Worm (Caenorhabditis elegans) whole organism, late embryonic: Measurements from ENCODE around the gene E01G4.6.
A peak's percentile ranks its signal among the peaks of the same experiment; 100 is the strongest.

Experiments
- C08G9.2 ChIP-seq: sonication (generic microtip); optimal IDR thresholded peaks from 2 replicates; lab custom pipeline; 2016; ENCODE audit warnings: mild to moderate bottlenecking, missing genetic modification characterization, moderate library complexity, missing compliant biosample characterization
- F13H6.1 ChIP-seq: sonication (generic microtip); optimal IDR thresholded peaks from 2 replicates; lab custom pipeline; 2016; ENCODE audit warnings: missing genetic modification characterization, missing compliant biosample characterization
- K09A11.1 ChIP-seq: sonication (generic microtip); optimal IDR thresholded peaks from 2 replicates; lab custom pipeline; 2017; ENCODE audit warnings: antibody characterized with exemption, mild to moderate bottlenecking, missing genetic modification characterization, missing compliant biosample characterization; ENCODE audit not compliant: insufficient read depth
- ahr-1 ChIP-seq: sonication (generic microtip); optimal IDR thresholded peaks from 2 replicates; lab custom pipeline; 2016; ENCODE audit warnings: missing genetic modification characterization, missing compliant biosample characterization
- ceh-2 ChIP-seq: sonication (generic microtip); optimal IDR thresholded peaks from 2 replicates; lab custom pipeline; 2016; ENCODE audit warnings: missing genotype, missing genetic modification characterization, missing compliant biosample characterization
- ceh-24 ChIP-seq: sonication (generic microtip); optimal IDR thresholded peaks from 2 replicates; lab custom pipeline; 2016; ENCODE audit warnings: mild to moderate bottlenecking, missing genetic modification characterization, missing compliant biosample characterization
- ceh-30 ChIP-seq: fragments of 150-350 bp; optimal IDR thresholded peaks from 2 replicates; lab custom pipeline; 2014; ENCODE audit warnings: missing biosample characterization, missing genetic modification characterization
- ceh-31 ChIP-seq: sonication (generic microtip); optimal IDR thresholded peaks from 2 replicates; lab custom pipeline; 2016; ENCODE audit warnings: missing genetic modification characterization, missing compliant biosample characterization
- ceh-34 ChIP-seq: sonication (generic microtip); optimal IDR thresholded peaks from 2 replicates; lab custom pipeline; 2016; ENCODE audit warnings: mild to moderate bottlenecking, missing genetic modification characterization, missing compliant biosample characterization
- dve-1 ChIP-seq: sonication (generic microtip); optimal IDR thresholded peaks from 2 replicates; lab custom pipeline; 2017; ENCODE audit warnings: antibody characterized with exemption, mild to moderate bottlenecking, missing genetic modification characterization, missing compliant biosample characterization
- elt-2 ChIP-seq: sonication (generic microtip); optimal IDR thresholded peaks from 2 replicates; lab custom pipeline; 2016; ENCODE audit warnings: missing genetic modification reagents, missing genetic modification characterization, missing compliant biosample characterization
- elt-4 ChIP-seq: sonication (generic microtip); optimal IDR thresholded peaks from 2 replicates; lab custom pipeline; 2016; ENCODE audit warnings: missing genetic modification characterization, missing compliant biosample characterization
- fkh-6 ChIP-seq: sonication (generic microtip); optimal IDR thresholded peaks from 2 replicates; lab custom pipeline; 2016; ENCODE audit warnings: missing genetic modification characterization, missing compliant biosample characterization
- hlh-13 ChIP-seq: fragments of 200-800 bp; sonication (Bioruptor generic); optimal IDR thresholded peaks from 2 replicates; lab custom pipeline; 2018; ENCODE audit warnings: mild to moderate bottlenecking, missing genetic modification characterization, missing compliant biosample characterization
- hlh-15 ChIP-seq: sonication (generic microtip); optimal IDR thresholded peaks from 2 replicates; lab custom pipeline; 2016; ENCODE audit warnings: missing genetic modification characterization, missing compliant biosample characterization
- hlh-6 ChIP-seq: sonication (generic microtip); optimal IDR thresholded peaks from 2 replicates; lab custom pipeline; 2016; ENCODE audit warnings: missing genotype, missing genetic modification characterization, missing compliant biosample characterization
- lim-6 ChIP-seq: sonication (generic microtip); optimal IDR thresholded peaks from 2 replicates; lab custom pipeline; 2016; ENCODE audit warnings: missing genetic modification characterization, missing compliant biosample characterization
- madf-2 ChIP-seq: sonication (generic microtip); optimal IDR thresholded peaks from 2 replicates; lab custom pipeline; 2017; ENCODE audit warnings: missing genetic modification characterization, missing compliant biosample characterization
- mec-3 ChIP-seq: sonication (generic microtip); optimal IDR thresholded peaks from 2 replicates; lab custom pipeline; 2016; ENCODE audit warnings: borderline replicate concordance, missing genetic modification characterization, missing compliant biosample characterization
- nfya-1 ChIP-seq: sonication (generic microtip); optimal IDR thresholded peaks from 2 replicates; lab custom pipeline; 2017; ENCODE audit warnings: missing genetic modification characterization, mild to moderate bottlenecking, missing compliant biosample characterization, antibody characterized with exemption, moderate library complexity
- nhr-11 ChIP-seq: fragments of 150-350 bp; optimal IDR thresholded peaks from 2 replicates; lab custom pipeline; 2014; ENCODE audit warnings: missing biosample characterization, missing genetic modification characterization
- pag-3 ChIP-seq: sonication (generic microtip); optimal IDR thresholded peaks from 2 replicates; lab custom pipeline; 2016; ENCODE audit warnings: missing compliant biosample characterization, missing genetic modification characterization, borderline replicate concordance
- pax-1 ChIP-seq: fragments of 150-350 bp; optimal IDR thresholded peaks from 2 replicates; lab custom pipeline; 2014; ENCODE audit warnings: missing biosample characterization, missing genetic modification characterization
- pha-4 ChIP-seq: fragments of 150-350 bp; optimal IDR thresholded peaks from 2 replicates; lab custom pipeline; 2018; ENCODE audit warnings: missing biosample characterization, missing genetic modification reagents, missing genetic modification characterization
- pqm-1 ChIP-seq: sonication (generic microtip); optimal IDR thresholded peaks from 2 replicates; lab custom pipeline; 2016; ENCODE audit warnings: missing genetic modification characterization, missing compliant biosample characterization
- pros-1 ChIP-seq: fragments of 150-350 bp; optimal IDR thresholded peaks from 2 replicates; lab custom pipeline; 2014; ENCODE audit warnings: missing biosample characterization, missing genetic modification reagents, missing genetic modification characterization
- sdc-2 ChIP-seq: sonication (generic microtip); optimal IDR thresholded peaks from 2 replicates; lab custom pipeline; 2016; ENCODE audit warnings: missing genotype, missing genetic modification characterization, missing compliant biosample characterization
- syd-9 ChIP-seq: sonication (generic microtip); optimal IDR thresholded peaks from 2 replicates; lab custom pipeline; 2016; ENCODE audit warnings: mild to moderate bottlenecking, missing genetic modification characterization, moderate library complexity, missing compliant biosample characterization
- tbx-2 ChIP-seq: sonication (generic microtip); optimal IDR thresholded peaks from 2 replicates; lab custom pipeline; 2016; ENCODE audit warnings: missing genetic modification characterization, missing compliant biosample characterization
- tbx-7 ChIP-seq: sonication (generic microtip); optimal IDR thresholded peaks from 2 replicates; lab custom pipeline; 2016; ENCODE audit warnings: missing genotype, missing genetic modification characterization, missing compliant biosample characterization
- unc-3 ChIP-seq, 2 experiments: fragments of 200-800 bp in 1 of 2; sonication (Bioruptor generic) in 1 of 2; sonication (generic microtip) in 1 of 2; conservative IDR thresholded peaks in 1 of 2; optimal IDR thresholded peaks in 1 of 2; 2 replicates each; pipeline versions ENCODE4 v1.3.6 to Lab custom; 2016 to 2022; ENCODE audit warnings: missing compliant biosample characterization in 2 of 2, missing genetic modification characterization in 2 of 2, missing genetic modification reagents in 1 of 2
- unc-55 ChIP-seq: sonication (generic microtip); optimal IDR thresholded peaks from 2 replicates; lab custom pipeline; 2017; ENCODE audit warnings: missing biosample characterization, missing genetic modification reagents, missing genetic modification characterization
- ztf-16 ChIP-seq: sonication (generic microtip); optimal IDR thresholded peaks from 2 replicates; lab custom pipeline; 2017; ENCODE audit warnings: missing genetic modification characterization, missing compliant biosample characterization

E01G4.6 gene

ce11 chrII:13505977-13506568 lies 23.9 kb downstream of the E01G4.6 start:
- TF ChIP-seq ceh-24 (tag; lab: Kevin White, UChicago) (no peak), nfya-1 (tag; lab: Kevin White, UChicago) (peak; percentile 59)

ce11 chrII:13507535-13507934 lies 25.3 kb downstream of the E01G4.6 start, which contains the start of gene nep-17:
Gene nep-17, plus strand, starts transcription at chrII:13507819.
- no peak for TF ChIP-seq nhr-11
- TF ChIP-seq sdc-2 (tag; lab: Kevin White, UChicago), result no peak
- TF ChIP-seq elt-4 (tag; lab: Kevin White, UChicago), result no peak
- TF ChIP-seq dve-1, result no peak
- no peak for TF ChIP-seq pax-1 (tag; lab: Kevin White, UChicago)
- TF ChIP-seq tbx-2, result no peak
- no peak for TF ChIP-seq mec-3 (tag; lab: Kevin White, UChicago)

- TF ChIP-seq C08G9.2 (tag; lab: Kevin White, UChicago) (no peak), mec-3 (tag; lab: Kevin White, UChicago) (no peak)
Observed at ce11 chrII:13508607-13509006, 26.4 kb downstream of the E01G4.6 start.

ce11 chrII:13515813-13516212 lies 33.6 kb downstream of the E01G4.6 start:
- TF ChIP-seq sdc-2 (tag; lab: Kevin White, UChicago), result no peak
- no peak for TF ChIP-seq ceh-2 (tag; lab: Kevin White, UChicago)
- TF ChIP-seq unc-55 (GFP tag; lab: Kevin White, UChicago), result no peak
- TF ChIP-seq pros-1, result no peak
- TF ChIP-seq tbx-2, result no peak
- TF ChIP-seq pqm-1 (tag; lab: Kevin White, UChicago), result no peak
- no peak for TF ChIP-seq pag-3 (tag; lab: Kevin White, UChicago)
- TF ChIP-seq fkh-6 (tag; lab: Kevin White, UChicago), result no peak
- no peak for TF ChIP-seq dve-1
- TF ChIP-seq ceh-30 (tag; lab: Kevin White, UChicago), result no peak
- no peak for TF ChIP-seq ztf-16 (tag; lab: Kevin White, UChicago)
- no peak for TF ChIP-seq K09A11.1 (tag; lab: Kevin White, UChicago)

DNA sequence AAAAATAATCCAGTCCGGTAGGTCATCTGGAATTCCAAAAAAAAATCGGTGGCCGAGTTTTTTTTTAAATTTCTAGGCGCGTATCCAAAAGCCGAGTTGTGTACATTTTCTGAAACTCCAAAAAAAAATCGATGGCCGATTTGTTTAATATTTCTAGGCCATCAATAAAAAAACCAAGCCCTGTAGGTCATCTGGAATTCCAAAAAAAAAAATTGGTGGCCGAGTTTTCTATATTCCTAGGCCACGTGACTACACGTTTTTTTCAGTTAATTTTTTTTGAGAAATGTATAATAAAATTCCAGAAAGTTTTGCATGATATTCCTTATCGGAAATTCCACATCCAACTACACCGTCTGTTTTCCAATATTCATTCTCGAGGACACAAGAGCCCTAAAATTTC lies 35.4 kb downstream of the E01G4.6 start, which contains the start of gene sre-45:
Gene sre-45, plus strand, starts transcription at position 301 of the 400 bp plus-strand sequence.
- TF ChIP-seq F13H6.1 (tag; lab: Kevin White, UChicago) (no peak), hlh-6 (tag; lab: Kevin White, UChicago) (no peak)

DNA sequence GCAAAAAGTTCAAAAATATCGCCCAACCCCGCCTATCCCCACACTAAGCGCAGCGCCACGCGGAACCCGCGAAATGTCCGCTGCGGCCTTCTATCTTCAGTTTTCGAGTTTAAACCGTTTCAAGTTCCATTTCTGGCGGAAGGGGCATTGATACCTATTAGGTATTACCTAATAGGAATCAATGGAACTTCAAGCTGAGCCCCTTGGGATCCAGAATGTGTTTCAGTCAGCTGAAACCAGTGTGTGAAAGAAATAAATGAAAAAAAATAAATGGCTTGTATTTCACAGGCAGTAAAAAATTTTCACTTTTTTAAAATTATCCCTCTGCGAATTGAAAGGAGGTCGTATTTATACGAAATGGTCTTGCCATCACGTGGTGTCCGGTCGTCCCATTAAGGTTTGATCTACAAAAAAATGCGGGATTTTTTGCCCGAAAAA lies 39.0 kb downstream of the E01G4.6 start:
- TF ChIP-seq mec-3 (tag; lab: Kevin White, UChicago) (no peak), ceh-31 (tag; lab: Kevin White, UChicago) (no peak), fkh-6 (tag; lab: Kevin White, UChicago) (no peak), pha-4 (no peak), hlh-13 (GFP tag; lab: Kevin White, UChicago) (no peak), tbx-7 (tag; lab: Kevin White, UChicago) (no peak), elt-2 (tag; lab: Kevin White, UChicago) (no peak), hlh-15 (tag; lab: Kevin White, UChicago) (no peak), pqm-1 (tag; lab: Kevin White, UChicago) (no peak)

DNA sequence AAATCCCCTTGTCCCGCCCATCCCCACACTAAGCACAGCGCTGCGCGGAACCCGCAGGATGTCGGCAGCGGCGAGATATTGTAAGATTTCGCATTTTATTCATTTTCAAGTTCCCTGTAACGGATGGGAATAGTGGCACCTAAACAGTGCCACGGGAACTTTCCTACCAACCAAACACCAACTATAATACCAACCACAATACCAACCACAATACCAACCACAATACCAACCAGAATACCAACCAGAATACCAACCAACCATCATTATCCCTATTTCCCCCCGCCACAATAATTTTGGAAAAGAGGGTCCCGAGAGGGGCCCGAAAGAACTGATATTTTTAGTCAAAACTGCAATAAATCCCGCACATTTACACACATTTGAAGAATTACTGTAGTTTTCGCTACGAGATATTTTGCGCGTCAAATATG lies 39.8 kb downstream of the E01G4.6 start:
- no peak for TF ChIP-seq ceh-34
- TF ChIP-seq lim-6 (tag; lab: Kevin White, UChicago), result no peak
- no peak for TF ChIP-seq madf-2
- no peak for TF ChIP-seq syd-9
- TF ChIP-seq K09A11.1 (tag; lab: Kevin White, UChicago), result no peak
- no peak for TF ChIP-seq unc-3 (GFP tag; conservative IDR thresholded peaks at IDR 0.05; lab: Robert Waterston, UW)
- no peak for TF ChIP-seq unc-3 (tag; optimal IDR thresholded peaks at IDR 0.05; lab: Kevin White, UChicago)
- no peak for TF ChIP-seq ahr-1 (tag; lab: Kevin White, UChicago)
- no peak for TF ChIP-seq pax-1 (tag; lab: Kevin White, UChicago)
- no peak for TF ChIP-seq nfya-1 (tag; lab: Kevin White, UChicago)
